Worm (Caenorhabditis elegans): Measurements from ENCODE around the gene pax-1.

The pax-1 gene

DNA sequence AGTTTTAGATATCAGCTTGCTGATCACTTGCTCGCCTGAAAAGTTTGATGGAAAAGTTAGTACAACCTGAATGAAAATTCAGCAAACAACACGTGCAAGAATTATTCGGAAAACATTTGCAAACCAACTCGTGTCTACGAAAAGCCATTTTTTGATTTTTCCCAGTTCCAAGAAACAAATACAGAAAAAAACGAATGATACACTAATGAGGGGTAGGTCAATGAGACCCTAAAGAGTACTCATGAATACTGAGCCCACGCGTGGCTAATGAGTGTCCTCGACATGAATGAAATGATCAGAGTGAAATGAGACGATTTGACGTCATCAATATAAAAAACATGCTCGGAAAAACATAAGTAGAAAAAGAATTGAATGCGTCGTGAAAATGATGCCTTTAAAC, 12.7 kb upstream of the pax-1 start:
- TF ChIP-seq C34F6.9 (tag; optimal IDR thresholded peaks at IDR 0.05) = peak; percentile 21
- TF ChIP-seq lin-39 (tag; optimal IDR thresholded peaks at IDR 0.05) = no peak
- TF ChIP-seq nhr-21 (tag; optimal IDR thresholded peaks at IDR 0.05) = peak; percentile 1
- TF ChIP-seq lsy-2 (tag; optimal IDR thresholded peaks at IDR 0.05) = peak in 1 of 2 experiments; percentile 28
- TF ChIP-seq crh-2 (tag; optimal IDR thresholded peaks at IDR 0.05) = peak; percentile 7
- peak; percentile 44 for TF ChIP-seq sma-9 (GFP tag; optimal IDR thresholded peaks at IDR 0.05)
- no peak for TF ChIP-seq sma-9 (tag; optimal IDR thresholded peaks at IDR 0.05)
- TF ChIP-seq lin-13 (GFP tag; optimal IDR thresholded peaks at IDR 0.05) = no peak
- TF ChIP-seq gmeb-1 (tag; optimal IDR thresholded peaks at IDR 0.05) = no peak
- no peak for TF ChIP-seq sem-4 (tag; optimal IDR thresholded peaks at IDR 0.05)

DNA sequence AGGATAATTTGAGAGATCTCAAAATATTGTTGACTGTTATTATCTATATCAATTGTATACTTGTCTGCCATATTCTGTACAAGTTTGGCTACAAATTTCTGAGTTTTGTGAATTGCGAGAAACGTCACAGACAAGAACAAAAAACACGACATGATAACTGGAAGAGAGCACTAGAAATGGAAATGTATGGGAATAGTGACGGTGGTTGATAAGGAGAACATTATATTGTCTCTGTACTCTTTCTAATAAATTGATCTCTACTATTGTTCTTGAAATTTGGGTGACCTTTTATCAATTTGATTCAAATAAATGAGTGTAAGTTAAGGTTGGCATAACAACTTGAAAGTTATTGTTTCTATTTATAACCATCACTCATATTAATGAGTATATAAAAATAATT, 11.9 kb upstream of the pax-1 start:
- TF ChIP-seq zag-1 (tag; optimal IDR thresholded peaks at IDR 0.05) (no peak), nhr-77 (tag; optimal IDR thresholded peaks at IDR 0.05) (no peak), sma-9 (GFP tag; optimal IDR thresholded peaks at IDR 0.05) (peak; percentile 25), sma-9 (tag; optimal IDR thresholded peaks at IDR 0.05) (no peak), gmeb-1 (tag; optimal IDR thresholded peaks at IDR 0.05) (peak; percentile 8), mdl-1 (tag; optimal IDR thresholded peaks at IDR 0.05) (no peak), elt-3 (tag; optimal IDR thresholded peaks at IDR 0.05) (no peak), C34F6.9 (tag; optimal IDR thresholded peaks at IDR 0.05) (no peak), ama-1 (optimal IDR thresholded peaks at IDR 0.05) (no peak), fos-1 (tag; optimal IDR thresholded peaks at IDR 0.05) (peak; percentile 68), mbf-1 (tag; optimal IDR thresholded peaks at IDR 0.05) (no peak), unc-62 (GFP tag; optimal IDR thresholded peaks at IDR 0.05) (no peak), nhr-129 (tag; optimal IDR thresholded peaks at IDR 0.05) (no peak)

DNA sequence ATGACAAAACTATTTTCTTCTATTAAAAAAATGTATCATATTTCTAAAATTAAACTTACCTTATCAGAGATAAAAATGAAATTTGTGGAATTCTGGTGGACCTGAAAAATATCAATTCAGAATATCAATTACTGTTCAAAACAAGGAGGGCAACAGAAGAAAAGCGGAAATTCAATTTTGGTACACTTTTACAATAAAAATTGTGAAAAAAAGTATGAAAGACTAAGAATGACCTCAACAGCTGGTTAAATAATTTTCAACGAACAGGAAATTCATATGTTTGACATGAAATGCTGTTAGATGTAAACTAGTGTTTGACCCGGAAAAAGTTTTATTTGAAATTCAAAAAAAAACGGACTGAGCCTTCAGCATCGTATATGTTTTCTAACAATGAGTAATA, 10.9 kb upstream of the pax-1 start, which contains the start of gene K07C11.7:
Gene K07C11.7, minus strand, starts transcription at position 101 of the 400 bp plus-strand sequence.
- TF ChIP-seq crh-2 (tag; optimal IDR thresholded peaks at IDR 0.05) = no peak
- no peak for TF ChIP-seq mbf-1 (tag; optimal IDR thresholded peaks at IDR 0.05)
- no peak for TF ChIP-seq aly-2 (tag; optimal IDR thresholded peaks at IDR 0.05)
- no peak for TF ChIP-seq lin-39 (tag; optimal IDR thresholded peaks at IDR 0.05)
- no peak for TF ChIP-seq nhr-6 (tag; optimal IDR thresholded peaks at IDR 0.05)
- no peak for TF ChIP-seq nhr-11 (tag; optimal IDR thresholded peaks at IDR 0.05)
- no peak for TF ChIP-seq sem-4 (tag; optimal IDR thresholded peaks at IDR 0.05)

DNA sequence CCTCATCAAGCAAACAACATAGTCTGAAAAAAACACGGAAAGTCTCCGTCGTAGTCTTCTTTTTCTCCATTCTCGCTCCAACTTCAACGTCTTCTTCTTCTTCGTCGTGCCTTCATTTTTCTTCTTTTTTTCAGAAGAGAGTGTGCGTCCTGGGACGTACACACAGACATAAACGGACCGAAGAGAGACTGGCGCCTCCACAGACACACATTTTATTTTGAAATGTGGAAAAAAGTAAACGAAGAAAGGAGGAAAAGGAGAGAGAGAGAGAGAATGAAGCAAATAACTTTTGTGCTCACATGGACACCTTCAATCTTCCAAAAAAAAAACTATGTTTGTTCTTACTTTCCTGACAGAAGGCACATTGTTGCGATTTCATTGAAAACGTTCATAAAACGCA, 9.6 kb upstream of the pax-1 start:
- TF ChIP-seq alr-1 (tag; optimal IDR thresholded peaks at IDR 0.05) (no peak), C34F6.9 (tag; optimal IDR thresholded peaks at IDR 0.05) (peak; percentile 20), ama-1 (optimal IDR thresholded peaks at IDR 0.05) (peak; percentile 5), unc-55 (GFP tag; optimal IDR thresholded peaks at IDR 0.05) (peak; percentile 68), nhr-237 (tag; optimal IDR thresholded peaks at IDR 0.05) (no peak), nhr-129 (tag; optimal IDR thresholded peaks at IDR 0.05) (no peak), nhr-25 (tag; optimal IDR thresholded peaks at IDR 0.05) (no peak)

DNA sequence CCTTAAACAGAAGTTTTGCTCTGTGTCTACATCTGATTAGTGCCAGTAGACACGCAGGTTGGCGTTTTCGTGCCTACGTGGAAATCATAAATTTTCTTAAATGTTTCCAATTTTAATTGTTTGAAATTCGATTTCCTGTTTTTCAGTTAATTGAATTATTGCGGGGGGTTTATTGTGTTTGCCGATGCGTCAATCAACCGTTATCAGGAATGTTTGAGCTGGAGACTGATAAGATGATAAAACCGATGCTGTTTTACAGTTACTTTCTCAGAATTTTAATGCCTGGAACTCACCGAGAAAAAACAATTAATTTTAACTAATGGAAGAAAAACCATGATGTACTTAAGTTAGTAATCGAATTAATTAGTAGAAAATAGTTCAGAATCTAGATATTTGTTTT, 7.6 kb upstream of the pax-1 start:
- TF ChIP-seq sma-3 (GFP tag; optimal IDR thresholded peaks at IDR 0.05) = no peak
- TF ChIP-seq ztf-4 (tag; optimal IDR thresholded peaks at IDR 0.05) = no peak
- TF ChIP-seq Y55F3AM.14 (GFP tag; optimal IDR thresholded peaks at IDR 0.05) = no peak
- TF ChIP-seq sma-9 (GFP tag; optimal IDR thresholded peaks at IDR 0.05) = peak; percentile 23
- no peak for TF ChIP-seq sma-9 (tag; optimal IDR thresholded peaks at IDR 0.05)
- no peak for TF ChIP-seq ceh-16 (tag; optimal IDR thresholded peaks at IDR 0.05)
- TF ChIP-seq unc-62 (GFP tag; optimal IDR thresholded peaks at IDR 0.05) = no peak
- no peak for TF ChIP-seq ama-1 (optimal IDR thresholded peaks at IDR 0.05)
- TF ChIP-seq F13H6.1 (tag; optimal IDR thresholded peaks at IDR 0.05) = peak; percentile 13
- TF ChIP-seq nhr-21 (tag; optimal IDR thresholded peaks at IDR 0.05) = no peak
- no peak for TF ChIP-seq ztf-1 (GFP tag; conservative IDR thresholded peaks at IDR 0.05)
- no peak for TF ChIP-seq mbf-1 (tag; optimal IDR thresholded peaks at IDR 0.05)
- no peak for TF ChIP-seq lsy-2 (tag; optimal IDR thresholded peaks at IDR 0.05)
- TF ChIP-seq gmeb-1 (tag; optimal IDR thresholded peaks at IDR 0.05) = peak; percentile 23
- TF ChIP-seq C34F6.9 (tag; optimal IDR thresholded peaks at IDR 0.05) = no peak
- no peak for TF ChIP-seq mab-5 (tag; optimal IDR thresholded peaks at IDR 0.05)
- TF ChIP-seq blmp-1 (tag; optimal IDR thresholded peaks at IDR 0.05; ENCODE audit: insufficient read depth) = no peak
- TF ChIP-seq crh-2 (tag; optimal IDR thresholded peaks at IDR 0.05) = peak; percentile 12
- no peak for TF ChIP-seq unc-39 (tag; optimal IDR thresholded peaks at IDR 0.05)
- no peak for TF ChIP-seq nhr-11 (tag; optimal IDR thresholded peaks at IDR 0.05)
- TF ChIP-seq elt-1 (tag; optimal IDR thresholded peaks at IDR 0.05) = no peak
- TF ChIP-seq nhr-25 (tag; optimal IDR thresholded peaks at IDR 0.05) = no peak
- TF ChIP-seq snpc-4 (tag; optimal IDR thresholded peaks at IDR 0.05) = no peak
- no peak for TF ChIP-seq nhr-129 (tag; optimal IDR thresholded peaks at IDR 0.05)
- no peak for TF ChIP-seq nhr-6 (tag; optimal IDR thresholded peaks at IDR 0.05)
- no peak for TF ChIP-seq nhr-10 (tag; optimal IDR thresholded peaks at IDR 0.05)
- TF ChIP-seq fos-1 (tag; optimal IDR thresholded peaks at IDR 0.05) = peak; percentile 71
- no peak for TF ChIP-seq lin-11 (tag; optimal IDR thresholded peaks at IDR 0.05)
- TF ChIP-seq aly-2 (tag; optimal IDR thresholded peaks at IDR 0.05) = no peak
- no peak for TF ChIP-seq ceh-82 (tag; optimal IDR thresholded peaks at IDR 0.05)
- no peak for TF ChIP-seq unc-55 (GFP tag; optimal IDR thresholded peaks at IDR 0.05)
- TF ChIP-seq lin-13 (GFP tag; optimal IDR thresholded peaks at IDR 0.05) = no peak
- TF ChIP-seq dmd-4 (tag; optimal IDR thresholded peaks at IDR 0.05) = no peak
- no peak for TF ChIP-seq lin-39 (tag; optimal IDR thresholded peaks at IDR 0.05)
- no peak for TF ChIP-seq alr-1 (tag; optimal IDR thresholded peaks at IDR 0.05)

Measured in whole organism, L2 larva.